Worm (Caenorhabditis elegans): Measurements from ENCODE around the gene T03G6.1.

ce11 chrX:2569040-2569439 lies 39.0 kb upstream of the T03G6.1 start:
- TF ChIP-seq med-1 (GFP tag; optimal IDR thresholded peaks at IDR 0.05; ENCODE audit: insufficient read depth) = no peak
- TF ChIP-seq flt-1 (GFP tag; IDR thresholded peaks at IDR 0.05) = no peak
